Fruit fly (Drosophila melanogaster): Measurements from ENCODE around the gene nkd.

DNA sequence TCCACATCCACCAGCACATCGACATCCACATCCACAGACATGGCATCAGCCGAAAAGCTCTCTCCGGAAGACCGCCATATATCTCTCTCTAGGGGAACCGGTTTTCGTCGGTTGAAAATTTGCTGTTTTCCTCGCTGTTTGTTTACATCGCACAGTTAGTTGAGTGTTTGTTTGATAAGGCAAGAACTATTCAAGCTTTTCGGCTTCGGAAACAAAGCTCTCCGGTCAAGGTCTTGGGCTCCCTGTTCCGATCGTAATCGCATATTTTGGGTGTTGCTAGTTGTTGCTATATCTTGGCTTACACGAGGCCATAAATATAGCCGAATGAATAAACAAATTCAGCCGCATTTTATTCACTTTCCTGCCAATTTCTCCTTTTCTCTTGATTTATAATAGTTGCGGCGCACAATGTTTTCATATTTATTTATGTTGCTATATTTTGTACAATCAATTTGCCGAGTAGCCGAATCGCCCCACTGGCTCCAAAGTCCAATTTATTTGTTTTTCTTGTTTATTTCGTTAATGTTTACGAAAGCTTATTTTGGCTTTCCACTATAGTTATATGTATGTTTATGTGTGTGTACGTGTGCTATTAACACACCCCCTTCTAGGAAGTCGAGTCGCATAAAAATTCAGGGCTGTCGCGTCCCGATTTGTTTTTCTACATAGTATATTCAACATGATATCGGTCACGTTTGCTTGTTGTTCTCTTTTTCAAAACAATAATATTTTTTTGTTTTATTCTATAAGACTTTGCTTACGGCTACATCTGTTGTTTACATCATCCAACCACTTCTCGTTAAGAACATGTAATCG lies 48.3 kb downstream of the nkd start:
- TF ChIP-seq schlank (tag; optimal IDR thresholded peaks at IDR 0.05) (no peak), insv (GFP tag; optimal IDR thresholded peaks at IDR 0.05) (peak in 1 of 2 experiments; percentile 21), CHES-1-like (GFP tag; optimal IDR thresholded peaks at IDR 0.05) (no peak), CG6791 (GFP tag; IDR thresholded peaks at IDR 0.05; ENCODE audit: partially characterized antibody) (no peak)
